Worm (Caenorhabditis elegans): ENCODE data around the gene C30F2.5.

DNA sequence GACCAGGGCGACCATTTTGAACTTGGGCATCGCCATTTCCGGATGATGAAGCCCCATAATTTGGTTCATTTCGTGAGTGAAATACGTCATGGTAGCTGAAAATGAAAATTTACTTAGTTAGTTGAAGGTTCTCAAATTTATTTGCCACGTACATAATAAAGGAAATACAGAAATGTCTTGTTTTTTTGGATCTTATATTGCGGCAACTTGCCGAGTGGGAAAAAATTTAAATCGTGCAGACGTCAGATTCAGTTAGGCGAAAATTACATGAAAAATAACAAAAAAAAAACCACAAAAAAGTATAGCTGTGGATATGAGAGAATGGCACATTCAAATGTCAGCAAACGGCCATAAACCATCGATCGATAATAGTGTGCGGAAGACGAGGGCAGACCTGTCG lies 35.6 kb upstream of the C30F2.5 start, which contains the start of gene T27A8.2:
- TF ChIP-seq nhr-77 (tag; optimal IDR thresholded peaks at IDR 0.05): no peak
- TF ChIP-seq ama-1 (optimal IDR thresholded peaks at IDR 0.05): no peak
- no peak for TF ChIP-seq lsy-2 (tag; optimal IDR thresholded peaks at IDR 0.05)
- TF ChIP-seq nhr-11 (tag; optimal IDR thresholded peaks at IDR 0.05): no peak
- no peak for TF ChIP-seq nhr-6 (tag; optimal IDR thresholded peaks at IDR 0.05)
